Worm (Caenorhabditis elegans): ENCODE measurements around the gene F11D5.7.

ce11 chrX:3326175-3326574 lies 22.0 kb downstream of the F11D5.7 start, which contains the start of gene F11D5.6:
- TF ChIP-seq nhr-76 (tag; optimal IDR thresholded peaks at IDR 0.05) (no peak), ama-1 (optimal IDR thresholded peaks at IDR 0.05) (no peak), pha-4 (tag; optimal IDR thresholded peaks at IDR 0.05) (no peak), aly-2 (tag; optimal IDR thresholded peaks at IDR 0.05) (no peak), nhr-28 (tag; optimal IDR thresholded peaks at IDR 0.05) (no peak), nhr-237 (tag; optimal IDR thresholded peaks at IDR 0.05) (no peak), nhr-77 (tag; optimal IDR thresholded peaks at IDR 0.05) (no peak), skn-1 (tag; optimal IDR thresholded peaks at IDR 0.05) (no peak), nfya-1 (tag; optimal IDR thresholded peaks at IDR 0.05; ENCODE audit: insufficient read depth) (no peak)
